Fruit fly (Drosophila melanogaster): ENCODE results near the gene GstD3.

Gene GstD3

dm6 chr3R:12402935-12403334 is 30.1 kb downstream of the GstD3 start (continued):
- TF ChIP-seq Sry-β (GFP tag; optimal IDR thresholded peaks at IDR 0.05) (peak; percentile 74), CG4282 (GFP tag; optimal IDR thresholded peaks at IDR 0.05) (peak; percentile 76), tap (tag; optimal IDR thresholded peaks at IDR 0.05) (peak; percentile 99), Dek (tag; optimal IDR thresholded peaks at IDR 0.05) (peak; percentile 97), Dip3 (GFP tag; optimal IDR thresholded peaks at IDR 0.05) (peak; percentile 91), CG12744 (GFP tag; optimal IDR thresholded peaks at IDR 0.05) (peak; percentile 94), ab (GFP tag; optimal IDR thresholded peaks at IDR 0.05) (peak; percentile 73), pita (GFP tag; optimal IDR thresholded peaks at IDR 0.05) (no peak), pb (GFP tag; optimal IDR thresholded peaks at IDR 0.05) (peak; percentile 86), CG10366 (GFP tag; IDR thresholded peaks at IDR 0.05) (peak; percentile 95), CG10979 (tag; optimal IDR thresholded peaks at IDR 0.05) (peak; percentile 99), mld (GFP tag; IDR thresholded peaks at IDR 0.05; ENCODE audit: partially characterized antibody) (no peak), CG7372 (GFP tag; IDR thresholded peaks at IDR 0.05) (peak; percentile 97), pnt (GFP tag; optimal IDR thresholded peaks at IDR 0.05) (peak; percentile 87), odd (GFP tag; optimal IDR thresholded peaks at IDR 0.05) (peak; percentile 96), dmrt11E (tag; optimal IDR thresholded peaks at IDR 0.05) (peak; percentile 99), D (optimal IDR thresholded peaks at IDR 0.05) (no peak), D (GFP tag; optimal IDR thresholded peaks at IDR 0.05) (peak; percentile 96), sima (GFP tag; optimal IDR thresholded peaks at IDR 0.05) (peak; percentile 91), CG14860 (GFP tag; IDR thresholded peaks at IDR 0.05; ENCODE audit: partially characterized antibody) (no peak), CG15696 (tag; optimal IDR thresholded peaks at IDR 0.05) (peak; percentile 100), Nf-YB (GFP tag; optimal IDR thresholded peaks at IDR 0.05) (peak; percentile 89), otp (GFP tag; IDR thresholded peaks at IDR 0.05) (peak; percentile 95), sob (GFP tag; IDR thresholded peaks at IDR 0.05) (peak; percentile 97), CG7928 (GFP tag; optimal IDR thresholded peaks at IDR 0.05) (peak; percentile 88), CG18599 (GFP tag; optimal IDR thresholded peaks at IDR 0.05) (peak; percentile 99), CG13624 (GFP tag; optimal IDR thresholded peaks at IDR 0.05) (peak; percentile 96), CG18764 (GFP tag; optimal IDR thresholded peaks at IDR 0.05) (peak; percentile 94), bab2 (GFP tag; optimal IDR thresholded peaks at IDR 0.05) (peak; percentile 95), lmd (GFP tag; IDR thresholded peaks at IDR 0.05) (peak; percentile 94), CG2889 (GFP tag; IDR thresholded peaks at IDR 0.05) (peak; percentile 86), en (GFP tag; optimal IDR thresholded peaks at IDR 0.05) (peak; percentile 94), CG11723 (GFP tag; optimal IDR thresholded peaks at IDR 0.05) (peak; percentile 94), usp (GFP tag; optimal IDR thresholded peaks at IDR 0.05) (no peak), NC2α (GFP tag; optimal IDR thresholded peaks at IDR 0.05) (peak; percentile 91), Ssrp (tag; optimal IDR thresholded peaks at IDR 0.05) (peak; percentile 98), Ravus (GFP tag; IDR thresholded peaks at IDR 0.05) (peak; percentile 86), ems (GFP tag; optimal IDR thresholded peaks at IDR 0.05) (peak; percentile 97), CG4360 (GFP tag; IDR thresholded peaks at IDR 0.05) (peak; percentile 82), tup (GFP tag; optimal IDR thresholded peaks at IDR 0.05) (peak; percentile 92), CG9876 (GFP tag; optimal IDR thresholded peaks at IDR 0.05) (peak; percentile 84), bcd (GFP tag; optimal IDR thresholded peaks at IDR 0.05) (peak; percentile 97), fu2 (GFP tag; optimal IDR thresholded peaks at IDR 0.05) (peak; percentile 88), Scr (GFP tag; IDR thresholded peaks at IDR 0.05; ENCODE audit: partially characterized antibody) (peak; percentile 51), seq (GFP tag; IDR thresholded peaks at IDR 0.05) (peak; percentile 97), cas (GFP tag; IDR thresholded peaks at IDR 0.05) (peak; percentile 89), CG17802 (tag; optimal IDR thresholded peaks at IDR 0.05) (peak; percentile 89), CG17186 (GFP tag; optimal IDR thresholded peaks at IDR 0.05) (peak; percentile 97), Oli (tag; optimal IDR thresholded peaks at IDR 0.05) (peak; percentile 97), insv (GFP tag; optimal IDR thresholded peaks at IDR 0.05) (peak; percentile 22 to 79), Myb (GFP tag; optimal IDR thresholded peaks at IDR 0.05) (peak; percentile 70), CTCF (GFP tag; optimal IDR thresholded peaks at IDR 0.05) (peak; percentile 70)
